Fruit fly (Drosophila melanogaster): ENCODE results near the gene Adh.

Gene Adh

dm6 chr2L:14642090-14642632 is 26.8 kb downstream of the Adh start:
- TF ChIP-seq OdsH (GFP tag; optimal IDR thresholded peaks at IDR 0.05) = no peak
- TF ChIP-seq fkh (GFP tag; optimal IDR thresholded peaks at IDR 0.05) = no peak
- no peak for TF ChIP-seq spab (GFP tag; optimal IDR thresholded peaks at IDR 0.05)
- no peak for TF ChIP-seq CG4318 (GFP tag; optimal IDR thresholded peaks at IDR 0.05)
- TF ChIP-seq esn (GFP tag; optimal IDR thresholded peaks at IDR 0.05) = no peak
- no peak for TF ChIP-seq fd59A (GFP tag; optimal IDR thresholded peaks at IDR 0.05)
- no peak for TF ChIP-seq CG31627 (GFP tag; optimal IDR thresholded peaks at IDR 0.05)
- TF ChIP-seq Met (GFP tag; optimal IDR thresholded peaks at IDR 0.05) = no peak
- TF ChIP-seq CG16779 (tag; optimal IDR thresholded peaks at IDR 0.05) = no peak
- no peak for TF ChIP-seq CG10631 (GFP tag; optimal IDR thresholded peaks at IDR 0.05)
- no peak for TF ChIP-seq Gug (GFP tag; IDR thresholded peaks at IDR 0.05)
- TF ChIP-seq CG6163 (GFP tag; IDR thresholded peaks at IDR 0.05) = peak; percentile 66
- no peak for TF ChIP-seq CG32006 (GFP tag; optimal IDR thresholded peaks at IDR 0.05)
- TF ChIP-seq CG7368 (GFP tag; optimal IDR thresholded peaks at IDR 0.05) = no peak
- TF ChIP-seq Sox102F (GFP tag; optimal IDR thresholded peaks at IDR 0.05) = no peak
- no peak for TF ChIP-seq net (GFP tag; optimal IDR thresholded peaks at IDR 0.05)
- no peak for TF ChIP-seq CG1621 (tag; optimal IDR thresholded peaks at IDR 0.05)
- no peak for TF ChIP-seq salr (GFP tag; optimal IDR thresholded peaks at IDR 0.05)
- TF ChIP-seq Blimp-1 (GFP tag; optimal IDR thresholded peaks at IDR 0.05) = peak; percentile 95
- TF ChIP-seq acj6 (GFP tag; optimal IDR thresholded peaks at IDR 0.05) = no peak
- TF ChIP-seq CG3919 (GFP tag; optimal IDR thresholded peaks at IDR 0.05) = no peak
- peak; percentile 72 for TF ChIP-seq dsx (GFP tag; optimal IDR thresholded peaks at IDR 0.05; ENCODE audit: poor library complexity, severe bottlenecking)
- no peak for TF ChIP-seq CG11762 (GFP tag; optimal IDR thresholded peaks at IDR 0.05; ENCODE audit: insufficient read depth)
- no peak for TF ChIP-seq CG8319 (GFP tag; optimal IDR thresholded peaks at IDR 0.05)
- TF ChIP-seq achi (GFP tag; optimal IDR thresholded peaks at IDR 0.05) = no peak
- no peak for TF ChIP-seq Eip75B (GFP tag; optimal IDR thresholded peaks at IDR 0.05)
- no peak for TF ChIP-seq Sox15 (GFP tag; optimal IDR thresholded peaks at IDR 0.05)
- 0 out of 3 replicates have a peak, but pooled peaks have one; percentile 26 for TF ChIP-seq CG8119 (GFP tag; IDR thresholded peaks at IDR 0.05)
- no peak for TF ChIP-seq cyc (GFP tag; optimal IDR thresholded peaks at IDR 0.05)
- TF ChIP-seq CG6808 (GFP tag; optimal IDR thresholded peaks at IDR 0.05) = no peak
- no peak for TF ChIP-seq Ets96B (tag; optimal IDR thresholded peaks at IDR 0.05)
- TF ChIP-seq Smox (GFP tag; optimal IDR thresholded peaks at IDR 0.05) = no peak
- no peak for TF ChIP-seq Ets21C (GFP tag; optimal IDR thresholded peaks at IDR 0.05)
- no peak for TF ChIP-seq Eip93F (GFP tag; optimal IDR thresholded peaks at IDR 0.05)
- TF ChIP-seq Hr39 (GFP tag; optimal IDR thresholded peaks at IDR 0.05) = no peak
- no peak for TF ChIP-seq vri (GFP tag; optimal IDR thresholded peaks at IDR 0.05)
- no peak for TF ChIP-seq CG11294 (GFP tag; IDR thresholded peaks at IDR 0.05)
- TF ChIP-seq topi (GFP tag; optimal IDR thresholded peaks at IDR 0.05) = no peak
- TF ChIP-seq eg (GFP tag; IDR thresholded peaks at IDR 0.05) = 0 out of 3 replicates have a peak, but pooled peaks have one; percentile 36
- TF ChIP-seq CG10669 (GFP tag; optimal IDR thresholded peaks at IDR 0.05) = no peak
- TF ChIP-seq CG6854 (GFP tag; optimal IDR thresholded peaks at IDR 0.05) = peak; percentile 27
- no peak for TF ChIP-seq Hr38 (GFP tag; optimal IDR thresholded peaks at IDR 0.05)
- TF ChIP-seq CG6276 (GFP tag; optimal IDR thresholded peaks at IDR 0.05) = no peak
- no peak for TF ChIP-seq Sox14 (GFP tag; optimal IDR thresholded peaks at IDR 0.05)
- no peak for TF ChIP-seq Lpt (GFP tag; optimal IDR thresholded peaks at IDR 0.05)
- no peak for TF ChIP-seq CG3032 (tag; optimal IDR thresholded peaks at IDR 0.05)
- peak in 1 of 2 experiments; percentile 71 for TF ChIP-seq ss (GFP tag; optimal IDR thresholded peaks at IDR 0.05)
- TF ChIP-seq Hr4 (GFP tag; optimal IDR thresholded peaks at IDR 0.05) = no peak
- TF ChIP-seq lz (GFP tag; optimal IDR thresholded peaks at IDR 0.05) = no peak
- peak; percentile 23; the same call in 1 of the 2 replicates for TF ChIP-seq CG15336 (GFP tag; IDR thresholded peaks at IDR 0.05)
- TF ChIP-seq CG34406 (GFP tag; optimal IDR thresholded peaks at IDR 0.05) = no peak
- TF ChIP-seq Eip78C (GFP tag) = no peak
